Worm (Caenorhabditis elegans) whole organism, midembryonic: ENCODE measurements around the gene chil-1.
"Not testable (repeated sequence)": the region's sequence is repeated elsewhere in the genome, so short reads cannot be mapped to it uniquely, and the experiment has no call there.

ENCODE experiments used
- T22C8.4 ChIP-seq: fragments of 200-800 bp; sonication (Bioruptor generic); IDR thresholded peaks from 2 replicates; pipeline ENCODE4 v1.3.6; 2022; ENCODE audit warnings: missing genetic modification characterization, missing compliant biosample characterization
- cog-1 ChIP-seq: sonication (generic microtip); optimal IDR thresholded peaks from 2 replicates; lab custom pipeline; 2016; ENCODE audit warnings: missing genetic modification characterization, missing compliant biosample characterization
- flt-1 ChIP-seq: fragments of 200-800 bp; sonication (Bioruptor generic); IDR thresholded peaks from 2 replicates; pipeline ENCODE4 v1.3.6; 2022; ENCODE audit warnings: missing genetic modification characterization, missing compliant biosample characterization
- klf-2 ChIP-seq: fragments of 200-800 bp; sonication (Bioruptor generic); conservative IDR thresholded peaks from 2 replicates; pipeline ENCODE4 v1.3.6; 2022; ENCODE audit warnings: missing genetic modification reagents, missing genetic modification characterization, missing compliant biosample characterization
- med-1 ChIP-seq: sonication (generic microtip); optimal IDR thresholded peaks from 2 replicates; lab custom pipeline; 2017; ENCODE audit warnings: missing genetic modification characterization, mild to moderate bottlenecking, missing compliant biosample characterization, antibody characterized with exemption, missing genetic modification reagents; ENCODE audit not compliant: insufficient read depth
- ref-1 ChIP-seq: fragments of 200-800 bp; sonication (Bioruptor generic); conservative IDR thresholded peaks from 2 replicates; pipeline ENCODE4 v1.3.6; 2022; ENCODE audit warnings: missing genetic modification reagents, missing genetic modification characterization, missing compliant biosample characterization
- tab-1 ChIP-seq: fragments of 200-800 bp; sonication (Bioruptor generic); IDR thresholded peaks from 2 replicates; pipeline ENCODE4 v1.3.6; 2022; ENCODE audit warnings: missing genetic modification characterization, missing compliant biosample characterization
- ztf-23 ChIP-seq: fragments of 200-800 bp; sonication (Bioruptor generic); IDR thresholded peaks from 2 replicates; pipeline ENCODE4 v1.3.6; 2022; ENCODE audit warnings: missing genetic modification reagents, missing genetic modification characterization, missing compliant biosample characterization
- ztf-29 ChIP-seq: fragments of 200-800 bp; sonication (Bioruptor generic); IDR thresholded peaks from 2 replicates; pipeline ENCODE4 v1.3.6; 2022; ENCODE audit warnings: missing genetic modification reagents, missing genetic modification characterization, missing compliant biosample characterization

The chil-1 gene

ce11 chrII:9866378-9866777 is at the start of gene chil-1:
chil-1 (minus strand) TSS chrII:9866478.
- TF ChIP-seq flt-1 (GFP tag; lab: Robert Waterston, UW); ref-1; tab-1 (GFP tag; lab: Robert Waterston, UW): not testable (repeated sequence)

- TF ChIP-seq klf-2, result no peak
- no peak for TF ChIP-seq med-1
- no peak for TF ChIP-seq cog-1 (tag; lab: Kevin White, UChicago)
- TF ChIP-seq ztf-23 (GFP tag; lab: Robert Waterston, UW), result no peak
- TF ChIP-seq ref-1, result no peak
- no peak for TF ChIP-seq T22C8.4 (GFP tag; lab: Robert Waterston, UW)
- no peak for TF ChIP-seq ztf-29 (GFP tag; lab: Robert Waterston, UW)
- TF ChIP-seq tab-1 (GFP tag; lab: Robert Waterston, UW), result no peak
- TF ChIP-seq flt-1 (GFP tag; lab: Robert Waterston, UW), result no peak
These were observed 48.7 kb upstream of the chil-1 start, which contains the start of gene F26C11.3 for ce11 chrII:9914999-9915398. F26C11.3 (minus strand) TSS chrII:9915099.

- TF ChIP-seq ref-1, result no peak
- no peak for TF ChIP-seq ztf-23 (GFP tag; lab: Robert Waterston, UW)
- no peak for TF ChIP-seq med-1
- no peak for TF ChIP-seq T22C8.4 (GFP tag; lab: Robert Waterston, UW)
These were observed 38.2 kb upstream of the chil-1 start for ce11 chrII:9904459-9904858.

ce11 chrII:9900276-9900675 is 34.0 kb upstream of the chil-1 start, which contains the start of gene unc-4:
unc-4 (minus strand) TSS chrII:9900376.
- TF ChIP-seq ztf-29 (GFP tag; lab: Robert Waterston, UW) (no peak), med-1 (no peak), tab-1 (GFP tag; lab: Robert Waterston, UW) (no peak), cog-1 (tag; lab: Kevin White, UChicago) (no peak), klf-2 (no peak), ref-1 (no peak), T22C8.4 (GFP tag; lab: Robert Waterston, UW) (no peak), flt-1 (GFP tag; lab: Robert Waterston, UW) (no peak), ztf-23 (GFP tag; lab: Robert Waterston, UW) (no peak)

- TF ChIP-seq ztf-29 (GFP tag; lab: Robert Waterston, UW), result no peak
- no peak for TF ChIP-seq klf-2
- no peak for TF ChIP-seq ztf-23 (GFP tag; lab: Robert Waterston, UW)
- TF ChIP-seq T22C8.4 (GFP tag; lab: Robert Waterston, UW), result no peak
- no peak for TF ChIP-seq ref-1
- TF ChIP-seq med-1, result no peak
- no peak for TF ChIP-seq flt-1 (GFP tag; lab: Robert Waterston, UW)
- no peak for TF ChIP-seq cog-1 (tag; lab: Kevin White, UChicago)
- no peak for TF ChIP-seq tab-1 (GFP tag; lab: Robert Waterston, UW)
These were observed 32.5 kb upstream of the chil-1 start for ce11 chrII:9898744-9899143.

ce11 chrII:9895173-9895572 is 28.9 kb upstream of the chil-1 start:
- TF ChIP-seq cog-1 (tag; lab: Kevin White, UChicago), result no peak
- no peak for TF ChIP-seq ztf-23 (GFP tag; lab: Robert Waterston, UW)
- no peak for TF ChIP-seq ztf-29 (GFP tag; lab: Robert Waterston, UW)
- TF ChIP-seq T22C8.4 (GFP tag; lab: Robert Waterston, UW), result no peak
- TF ChIP-seq ref-1, result no peak
- no peak for TF ChIP-seq tab-1 (GFP tag; lab: Robert Waterston, UW)
- TF ChIP-seq flt-1 (GFP tag; lab: Robert Waterston, UW), result no peak
- TF ChIP-seq med-1, result no peak
- TF ChIP-seq klf-2, result no peak

ce11 chrII:9894435-9894834 is 28.2 kb upstream of the chil-1 start, which contains the start of gene F26C11.1:
F26C11.1 (plus strand) TSS chrII:9894735.
- TF ChIP-seq cog-1 (tag; lab: Kevin White, UChicago) (no peak), T22C8.4 (GFP tag; lab: Robert Waterston, UW) (no peak), tab-1 (GFP tag; lab: Robert Waterston, UW) (no peak), ref-1 (no peak), ztf-29 (GFP tag; lab: Robert Waterston, UW) (no peak), flt-1 (GFP tag; lab: Robert Waterston, UW) (no peak)

ce11 chrII:9892409-9892808 is 26.1 kb upstream of the chil-1 start, which contains the start of gene C08H9.16:
C08H9.16 (plus strand) TSS chrII:9892778.
- TF ChIP-seq T22C8.4 (GFP tag; lab: Robert Waterston, UW) (no peak), klf-2 (no peak), ref-1 (no peak)

ce11 chrII:9891823-9892222 is 25.5 kb upstream of the chil-1 start:
- TF ChIP-seq ref-1 (no peak), med-1 (no peak), ztf-29 (GFP tag; lab: Robert Waterston, UW) (no peak), flt-1 (GFP tag; lab: Robert Waterston, UW) (no peak), tab-1 (GFP tag; lab: Robert Waterston, UW) (no peak), cog-1 (tag; lab: Kevin White, UChicago) (no peak), klf-2 (no peak), T22C8.4 (GFP tag; lab: Robert Waterston, UW) (no peak), ztf-23 (GFP tag; lab: Robert Waterston, UW) (no peak)

ce11 chrII:9891031-9891689 is 24.9 kb upstream of the chil-1 start, which contains the start of gene vgln-1:
vgln-1 (minus strand) TSS chrII:9891081.
- no peak for TF ChIP-seq T22C8.4 (GFP tag; lab: Robert Waterston, UW)
- TF ChIP-seq tab-1 (GFP tag; lab: Robert Waterston, UW), result no peak
- TF ChIP-seq flt-1 (GFP tag; lab: Robert Waterston, UW), result no peak
- TF ChIP-seq klf-2, result no peak
- TF ChIP-seq cog-1 (tag; lab: Kevin White, UChicago), result no peak
- TF ChIP-seq med-1, result no peak
- TF ChIP-seq ref-1, result no peak
- no peak for TF ChIP-seq ztf-23 (GFP tag; lab: Robert Waterston, UW)
- TF ChIP-seq ztf-29 (GFP tag; lab: Robert Waterston, UW), result no peak
